Worm (Caenorhabditis elegans) whole organism, early embryonic: ENCODE results near the gene psmd-9.

Experiments used
- B0310.2 ChIP-seq: sonication (generic microtip); optimal IDR thresholded peaks from 2 replicates; lab custom pipeline; 2016; ENCODE audit warnings: mild to moderate bottlenecking, missing genetic modification characterization, missing compliant biosample characterization
- F13C5.2 ChIP-seq: sonication (generic microtip); optimal IDR thresholded peaks from 2 replicates; lab custom pipeline; 2017; ENCODE audit warnings: mild to moderate bottlenecking, missing genetic modification characterization, inconsistent platforms, missing compliant biosample characterization
- aly-1 ChIP-seq: sonication (generic microtip); optimal IDR thresholded peaks from 2 replicates; lab custom pipeline; 2016; ENCODE audit warnings: missing genetic modification characterization, missing compliant biosample characterization
- ama-1 ChIP-seq: fragments of 150-350 bp; optimal IDR thresholded peaks from 2 replicates; lab custom pipeline; 2014
- ceh-13 ChIP-seq: fragments of 200-800 bp; sonication (Bioruptor generic); optimal IDR thresholded peaks from 2 replicates; lab custom pipeline; 2018; ENCODE audit warnings: mild to moderate bottlenecking, missing genetic modification characterization, missing compliant biosample characterization
- ceh-36 ChIP-seq: sonication (generic microtip); optimal IDR thresholded peaks from 2 replicates; lab custom pipeline; 2016; ENCODE audit warnings: missing genetic modification characterization, inconsistent platforms, missing compliant biosample characterization
- ets-7 ChIP-seq: sonication (generic microtip); optimal IDR thresholded peaks from 2 replicates; lab custom pipeline; 2016; ENCODE audit warnings: missing genotype, missing genetic modification characterization, missing compliant biosample characterization
- flt-1 ChIP-seq: fragments of 200-800 bp; sonication (Bioruptor generic); IDR thresholded peaks from 2 replicates; pipeline ENCODE4 v1.3.6; 2022; ENCODE audit warnings: missing genetic modification characterization, missing compliant biosample characterization
- hmg-4 ChIP-seq: fragments of 200-800 bp; sonication (Bioruptor generic); optimal IDR thresholded peaks from 2 replicates; lab custom pipeline; 2018; ENCODE audit warnings: mild to moderate bottlenecking, missing genetic modification characterization, missing compliant biosample characterization
- hnd-1 ChIP-seq: sonication (generic microtip); optimal IDR thresholded peaks from 2 replicates; lab custom pipeline; 2016; ENCODE audit warnings: missing genetic modification characterization, missing compliant biosample characterization
- pes-1 ChIP-seq: fragments of 200-800 bp; sonication (Bioruptor generic); IDR thresholded peaks from 2 replicates; pipeline ENCODE4 v1.3.6; 2022; ENCODE audit warnings: missing genetic modification reagents, missing genetic modification characterization, missing compliant biosample characterization
- sea-1 ChIP-seq: fragments of 200-800 bp; sonication (Bioruptor generic); conservative IDR thresholded peaks from 2 replicates; pipeline ENCODE4 v1.3.6; 2022; ENCODE audit warnings: missing genetic modification characterization, missing compliant biosample characterization
- tbx-37 ChIP-seq: fragments of 200-800 bp; sonication (Bioruptor generic); conservative IDR thresholded peaks from 2 replicates; pipeline ENCODE4 v1.3.6; 2022; ENCODE audit warnings: missing genetic modification reagents, missing genetic modification characterization, missing compliant biosample characterization
- tra-4 ChIP-seq: sonication (generic microtip); optimal IDR thresholded peaks from 2 replicates; lab custom pipeline; 2017; ENCODE audit warnings: missing genetic modification characterization, missing compliant biosample characterization

DNA sequence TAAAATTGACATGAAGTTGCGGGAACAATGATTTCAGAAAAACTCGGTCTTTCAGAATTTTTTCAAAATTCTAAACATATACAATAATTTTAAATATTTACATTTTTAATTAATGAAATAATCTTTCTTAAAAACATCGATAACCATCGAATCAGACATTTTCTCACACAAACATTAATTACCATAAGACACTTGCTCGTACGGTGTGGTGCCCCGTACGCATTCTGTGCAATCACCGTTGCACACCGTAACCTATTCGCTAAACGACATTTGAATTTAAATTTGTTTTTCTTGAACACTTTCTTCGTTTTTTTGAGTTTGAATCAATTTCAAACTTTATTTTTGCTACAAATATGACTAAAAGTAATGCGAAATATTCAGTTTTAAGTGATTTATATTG, 21.9 kb downstream of the psmd-9 start:
- TF ChIP-seq tbx-37 (GFP tag; lab: Robert Waterston, UW): no peak
- no peak for TF ChIP-seq sea-1
- TF ChIP-seq ceh-36 (tag; lab: Kevin White, UChicago): no peak
- TF ChIP-seq ets-7 (tag; lab: Kevin White, UChicago): no peak
- no peak for TF ChIP-seq F13C5.2 (tag; lab: Kevin White, UChicago)
- no peak for TF ChIP-seq ama-1 (lab: Kevin White, UChicago)
- TF ChIP-seq ceh-13 (GFP tag; lab: Kevin White, UChicago): no peak
- no peak for TF ChIP-seq pes-1 (GFP tag; lab: Robert Waterston, UW)
- no peak for TF ChIP-seq tra-4 (tag; lab: Kevin White, UChicago)
- TF ChIP-seq flt-1 (GFP tag; lab: Robert Waterston, UW): no peak
- no peak for TF ChIP-seq B0310.2 (tag; lab: Kevin White, UChicago)
- no peak for TF ChIP-seq hmg-4 (GFP tag; lab: Kevin White, UChicago)
- TF ChIP-seq aly-1 (tag; lab: Kevin White, UChicago): no peak
- no peak for TF ChIP-seq hnd-1
